Fruit fly (Drosophila melanogaster): ENCODE measurements around the gene CG14985.

Gene CG14985

DNA sequence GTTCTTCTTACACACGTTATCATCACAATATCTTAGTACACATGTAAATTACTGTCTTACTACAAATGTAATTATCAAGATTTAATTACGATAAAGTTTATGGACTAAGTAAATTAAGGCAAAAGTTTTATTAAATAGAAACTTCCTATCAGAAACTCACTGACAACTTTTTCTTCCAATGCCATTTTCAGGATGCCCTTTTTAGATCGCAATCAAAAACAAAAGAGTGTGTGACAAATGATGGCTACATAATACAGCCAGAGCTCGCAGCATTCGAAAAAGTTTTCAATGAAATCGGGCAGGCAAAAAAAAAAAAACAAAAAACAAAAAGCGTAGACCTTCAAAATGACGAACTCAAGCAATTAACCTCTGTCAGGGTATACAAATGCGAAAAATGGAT lies 30.7 kb upstream of the CG14985 start, which contains the start of gene CG43915:
CG43915 (plus strand) TSS at position 301 of the 400 bp plus-strand sequence.
- TF ChIP-seq CG31627 (GFP tag; optimal IDR thresholded peaks at IDR 0.05) = no peak
- no peak for TF ChIP-seq fkh (GFP tag; optimal IDR thresholded peaks at IDR 0.05)
- no peak for TF ChIP-seq cyc (GFP tag; optimal IDR thresholded peaks at IDR 0.05)
- no peak for TF ChIP-seq CG16779 (tag; optimal IDR thresholded peaks at IDR 0.05)
- TF ChIP-seq Sox102F (GFP tag; optimal IDR thresholded peaks at IDR 0.05) = no peak
- no peak for TF ChIP-seq Smox (GFP tag; optimal IDR thresholded peaks at IDR 0.05)
- TF ChIP-seq salr (GFP tag; optimal IDR thresholded peaks at IDR 0.05) = no peak
- no peak for TF ChIP-seq CG8319 (GFP tag; optimal IDR thresholded peaks at IDR 0.05)
- TF ChIP-seq CG6854 (GFP tag; optimal IDR thresholded peaks at IDR 0.05) = no peak

DNA sequence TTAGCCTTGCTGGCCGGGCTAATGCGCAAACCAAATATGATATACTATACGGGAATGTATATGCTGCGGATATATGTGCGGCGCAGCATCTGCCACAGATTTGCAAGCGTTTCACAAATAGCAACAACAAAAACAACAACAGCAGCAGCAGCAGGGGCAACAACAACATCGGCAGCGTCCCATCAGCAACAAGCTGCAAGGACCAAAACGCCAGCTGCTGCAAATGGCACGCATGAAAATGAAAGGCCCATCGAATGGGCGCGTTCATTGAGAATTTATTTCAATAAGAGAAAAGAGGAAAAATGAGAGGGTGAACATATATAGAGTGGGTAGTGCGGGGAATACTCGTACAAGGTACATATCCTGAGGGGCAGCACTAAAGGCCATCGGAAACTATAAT lies 26.8 kb upstream of the CG14985 start:
- TF ChIP-seq CG11762 (GFP tag; optimal IDR thresholded peaks at IDR 0.05; ENCODE audit: insufficient read depth) (no peak), CG34406 (GFP tag; optimal IDR thresholded peaks at IDR 0.05) (no peak), CG32006 (GFP tag; optimal IDR thresholded peaks at IDR 0.05) (no peak), fd85E (GFP tag; optimal IDR thresholded peaks at IDR 0.05) (no peak), vri (GFP tag; optimal IDR thresholded peaks at IDR 0.05) (no peak)

DNA sequence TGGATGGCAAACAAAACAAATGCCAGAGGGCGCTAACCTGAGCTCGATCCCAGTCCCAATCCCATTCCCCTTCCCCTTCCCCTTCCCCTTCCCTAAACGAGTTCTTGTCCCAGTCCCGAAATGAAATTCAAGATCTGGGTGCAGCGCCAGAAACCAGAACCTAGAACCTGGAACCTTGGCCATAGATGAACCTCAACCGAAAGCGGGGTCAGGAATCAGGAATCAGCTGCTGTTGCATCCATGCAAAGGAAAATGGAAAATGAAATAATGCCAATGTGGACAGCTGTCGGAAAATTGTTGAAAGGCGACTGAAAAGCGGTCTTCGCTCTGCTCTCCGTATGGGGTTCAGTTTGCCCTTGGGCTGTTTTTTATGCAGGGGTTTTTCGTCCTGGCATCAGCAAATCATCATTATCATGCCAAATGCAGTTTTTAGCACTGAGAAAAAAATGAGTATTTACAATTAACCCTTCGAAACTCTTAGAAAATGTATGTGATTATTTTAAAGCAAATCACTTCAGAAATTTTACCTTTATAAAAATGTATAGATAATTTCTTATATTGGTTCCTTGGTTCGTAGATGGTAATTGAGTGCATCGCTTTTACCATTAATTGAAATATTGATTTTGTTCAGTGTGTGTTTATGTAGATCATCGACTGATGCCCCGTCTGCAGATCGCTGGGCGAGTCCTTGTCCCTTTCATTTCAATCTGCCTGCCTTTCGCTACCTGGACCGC lies 25.5 kb upstream of the CG14985 start:
- TF ChIP-seq Ets96B (tag; optimal IDR thresholded peaks at IDR 0.05) (no peak), Eip93F (GFP tag; optimal IDR thresholded peaks at IDR 0.05) (no peak), Met (GFP tag; optimal IDR thresholded peaks at IDR 0.05) (peak; percentile 16), Sox14 (GFP tag; optimal IDR thresholded peaks at IDR 0.05) (no peak)

DNA sequence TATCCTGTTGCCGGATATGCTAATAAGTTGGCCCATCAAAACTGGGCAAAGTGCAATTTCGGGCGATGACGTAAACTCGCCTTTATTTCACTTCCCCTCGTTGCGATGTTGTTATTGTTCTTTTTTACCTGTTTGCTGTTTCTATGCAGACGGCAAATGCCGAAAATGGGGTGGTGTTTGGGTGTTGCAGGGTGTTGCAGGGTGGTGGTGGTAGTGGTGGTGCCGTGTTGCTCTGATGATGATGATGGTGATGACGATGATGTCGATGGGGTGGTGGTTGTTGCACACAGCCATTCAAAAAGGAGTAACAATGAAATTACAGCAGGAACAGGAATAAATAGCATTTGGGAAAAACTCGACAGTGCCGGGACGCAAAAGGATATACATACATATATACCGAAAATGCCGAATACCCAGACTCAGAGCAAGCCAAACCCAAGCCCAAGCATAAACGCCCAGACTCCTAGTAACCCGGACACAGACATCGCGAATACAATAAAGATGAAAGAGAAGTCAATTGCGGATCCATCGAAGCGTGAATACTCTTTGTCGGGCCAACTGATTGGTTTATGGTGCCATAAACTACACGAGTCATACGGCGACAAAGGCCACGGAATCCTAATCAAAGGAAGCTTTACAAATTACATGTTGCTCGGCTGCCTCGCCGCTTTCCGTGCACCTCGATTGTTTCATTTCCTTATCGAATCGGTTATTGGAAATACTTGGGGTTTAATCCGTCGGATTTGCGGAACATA lies 24.3 kb upstream of the CG14985 start:
- TF ChIP-seq Eip93F (GFP tag; optimal IDR thresholded peaks at IDR 0.05) (no peak), salr (GFP tag; optimal IDR thresholded peaks at IDR 0.05) (no peak), Sox14 (GFP tag; optimal IDR thresholded peaks at IDR 0.05) (no peak), CG8632 (GFP tag; optimal IDR thresholded peaks at IDR 0.05) (no peak), CG11762 (GFP tag; optimal IDR thresholded peaks at IDR 0.05; ENCODE audit: insufficient read depth) (no peak), CG6854 (GFP tag; optimal IDR thresholded peaks at IDR 0.05) (no peak), CG3032 (tag; optimal IDR thresholded peaks at IDR 0.05) (no peak), CG6808 (GFP tag; optimal IDR thresholded peaks at IDR 0.05) (no peak), Gug (GFP tag; IDR thresholded peaks at IDR 0.05) (no peak), CG6276 (GFP tag; optimal IDR thresholded peaks at IDR 0.05) (no peak), dac (GFP tag; optimal IDR thresholded peaks at IDR 0.05) (no peak), fkh (GFP tag; optimal IDR thresholded peaks at IDR 0.05) (no peak), Blimp-1 (GFP tag; optimal IDR thresholded peaks at IDR 0.05) (no peak), cyc (GFP tag; optimal IDR thresholded peaks at IDR 0.05) (no peak), eg (GFP tag; IDR thresholded peaks at IDR 0.05) (no peak), Sox102F (GFP tag; optimal IDR thresholded peaks at IDR 0.05) (no peak), net (GFP tag; optimal IDR thresholded peaks at IDR 0.05) (no peak), svp (GFP tag) (no peak), CG9139 (GFP tag; optimal IDR thresholded peaks at IDR 0.05) (no peak), CG7368 (GFP tag; optimal IDR thresholded peaks at IDR 0.05) (no peak)

DNA sequence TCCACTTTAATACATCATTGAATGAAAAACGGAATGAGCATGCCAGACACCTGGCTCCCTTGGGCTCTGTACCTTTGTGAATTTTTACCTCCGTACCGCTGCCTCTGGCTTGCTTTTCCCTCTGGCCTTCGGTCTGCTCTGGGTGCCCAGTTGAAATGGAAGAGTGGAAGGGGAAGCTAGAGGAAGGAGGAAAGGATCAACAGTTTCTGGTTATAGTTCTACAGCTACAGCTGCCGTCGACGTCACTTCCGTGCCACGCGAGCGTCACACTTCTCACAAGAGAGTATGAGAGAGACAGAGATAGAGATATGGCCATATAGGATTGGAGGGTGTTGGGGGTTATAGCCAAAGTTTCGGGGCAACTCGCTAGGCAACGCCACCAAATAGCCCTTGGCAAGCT lies 23.2 kb upstream of the CG14985 start:
- no peak for TF ChIP-seq esn (GFP tag; optimal IDR thresholded peaks at IDR 0.05)
- no peak for TF ChIP-seq fkh (GFP tag; optimal IDR thresholded peaks at IDR 0.05)
- no peak for TF ChIP-seq CG11294 (GFP tag; IDR thresholded peaks at IDR 0.05)
